Worm (Caenorhabditis elegans) whole organism, mixed stage, embryonic: Measurements from ENCODE around the gene Y50D7A.13.

Source experiments
- M03D4.4 ChIP-seq: sonication (generic microtip); optimal IDR thresholded peaks from 2 replicates; lab custom pipeline; 2017; ENCODE audit warnings: mild to moderate bottlenecking, missing genetic modification characterization, missing compliant biosample characterization
- bed-3 ChIP-seq: fragments of 200-800 bp; sonication (Bioruptor generic); optimal IDR thresholded peaks from 3 replicates; lab custom pipeline; 2018; ENCODE audit warnings: mild to moderate bottlenecking, missing genetic modification characterization, moderate library complexity, missing compliant biosample characterization
- blmp-1 ChIP-seq: fragments of 150-350 bp; optimal IDR thresholded peaks from 2 replicates; lab custom pipeline; 2014; ENCODE audit warnings: missing biosample characterization, missing genetic modification characterization
- ceh-39 ChIP-seq: fragments of 150-350 bp; optimal IDR thresholded peaks from 2 replicates; lab custom pipeline; 2014; ENCODE audit warnings: missing biosample characterization, missing genetic modification characterization
- ceh-43 ChIP-seq: fragments of 200-800 bp; sonication (Bioruptor generic); optimal IDR thresholded peaks from 2 replicates; lab custom pipeline; 2018; ENCODE audit warnings: mild to moderate bottlenecking, missing genetic modification characterization, moderate library complexity, missing compliant biosample characterization
- ceh-83 ChIP-seq: fragments of 200-800 bp; sonication (Bioruptor generic); optimal IDR thresholded peaks from 2 replicates; lab custom pipeline; 2018; ENCODE audit warnings: mild to moderate bottlenecking, missing genetic modification characterization, missing compliant biosample characterization
- ces-1 ChIP-seq: fragments of 150-350 bp; optimal IDR thresholded peaks from 2 replicates; lab custom pipeline; 2014; ENCODE audit warnings: missing biosample characterization, missing genetic modification reagents, missing genetic modification characterization
- cnd-1 ChIP-seq: fragments of 200-800 bp; sonication (Bioruptor generic); optimal IDR thresholded peaks from 2 replicates; lab custom pipeline; 2018; ENCODE audit warnings: mild to moderate bottlenecking, missing genetic modification characterization, missing compliant biosample characterization
- drap-1 ChIP-seq: fragments of 200-800 bp; sonication (Bioruptor generic); optimal IDR thresholded peaks from 3 replicates; lab custom pipeline; 2018; ENCODE audit warnings: mild to moderate bottlenecking, missing genetic modification characterization, missing compliant biosample characterization
- elt-1 ChIP-seq: sonication (generic microtip); optimal IDR thresholded peaks from 2 replicates; lab custom pipeline; 2017; ENCODE audit warnings: missing genetic modification characterization, mild to moderate bottlenecking, missing compliant biosample characterization, antibody characterized with exemption, moderate library complexity, borderline replicate concordance; ENCODE audit not compliant: insufficient read depth
- elt-3 ChIP-seq: fragments of 150-350 bp; optimal IDR thresholded peaks from 2 replicates; lab custom pipeline; 2014; ENCODE audit warnings: missing biosample characterization, missing genetic modification characterization
- flh-1 ChIP-seq: fragments of 200-800 bp; sonication (Bioruptor generic); optimal IDR thresholded peaks from 2 replicates; lab custom pipeline; 2018; ENCODE audit warnings: mild to moderate bottlenecking, missing genetic modification characterization, moderate library complexity, missing compliant biosample characterization
- ham-2 ChIP-seq: fragments of 200-800 bp; sonication (Bioruptor generic); optimal IDR thresholded peaks from 2 replicates; lab custom pipeline; 2018; ENCODE audit warnings: mild to moderate bottlenecking, missing genetic modification characterization, missing compliant biosample characterization
- hlh-1 ChIP-seq: fragments of 150-350 bp; optimal IDR thresholded peaks from 2 replicates; lab custom pipeline; 2014; ENCODE audit warnings: missing biosample characterization, missing genetic modification reagents, missing genetic modification characterization
- lin-13 ChIP-seq: fragments of 150-350 bp; optimal IDR thresholded peaks from 2 replicates; lab custom pipeline; 2014; ENCODE audit warnings: missing biosample characterization, missing genetic modification characterization
- lin-32 ChIP-seq: fragments of 200-800 bp; sonication (Bioruptor generic); optimal IDR thresholded peaks from 2 replicates; lab custom pipeline; 2018; ENCODE audit warnings: mild to moderate bottlenecking, missing genetic modification characterization, missing compliant biosample characterization
- lsy-2 ChIP-seq: fragments of 150-350 bp; optimal IDR thresholded peaks from 2 replicates; lab custom pipeline; 2014; ENCODE audit warnings: missing biosample characterization, missing genetic modification characterization
- mab-5 ChIP-seq: fragments of 150-350 bp; optimal IDR thresholded peaks from 2 replicates; lab custom pipeline; 2014; ENCODE audit warnings: missing biosample characterization, missing genetic modification characterization
- mep-1 ChIP-seq: fragments of 150-350 bp; optimal IDR thresholded peaks from 2 replicates; lab custom pipeline; 2017; ENCODE audit warnings: missing biosample characterization, missing genetic modification reagents, missing genetic modification characterization, inconsistent platforms
- nhr-2 ChIP-seq: fragments of 150-350 bp; optimal IDR thresholded peaks from 2 replicates; lab custom pipeline; 2014; ENCODE audit warnings: missing biosample characterization, missing genetic modification characterization
- nhr-28 ChIP-seq: fragments of 150-350 bp; optimal IDR thresholded peaks from 2 replicates; lab custom pipeline; 2014; ENCODE audit warnings: missing biosample characterization, missing genetic modification characterization
- nhr-76 ChIP-seq: sonication (generic microtip); optimal IDR thresholded peaks from 2 replicates; lab custom pipeline; 2017; ENCODE audit warnings: missing biosample characterization, missing genetic modification characterization
- pha-4 ChIP-seq: fragments of 150-350 bp; optimal IDR thresholded peaks from 2 replicates; lab custom pipeline; 2018; ENCODE audit warnings: missing biosample characterization, missing genetic modification reagents, missing genetic modification characterization
- snpc-4 ChIP-seq: fragments of 150-350 bp; optimal IDR thresholded peaks from 2 replicates; lab custom pipeline; 2014; ENCODE audit warnings: missing biosample characterization, missing genetic modification characterization
- sptf-1 ChIP-seq: sonication (generic microtip); optimal IDR thresholded peaks from 2 replicates; lab custom pipeline; 2017; ENCODE audit warnings: mild to moderate bottlenecking, missing genetic modification characterization, moderate library complexity, missing compliant biosample characterization
- tbx-8 ChIP-seq: fragments of 200-800 bp; sonication (Bioruptor generic); optimal IDR thresholded peaks from 2 replicates; lab custom pipeline; 2018; ENCODE audit warnings: mild to moderate bottlenecking, missing genetic modification characterization, moderate library complexity, missing compliant biosample characterization
- unc-120 ChIP-seq: sonication (generic microtip); optimal IDR thresholded peaks from 2 replicates; lab custom pipeline; 2017; ENCODE audit warnings: missing genetic modification characterization, missing compliant biosample characterization; ENCODE audit not compliant: poor library complexity, severe bottlenecking
- unc-39 ChIP-seq: fragments of 150-350 bp; optimal IDR thresholded peaks from 2 replicates; lab custom pipeline; 2014; ENCODE audit warnings: missing biosample characterization, missing genetic modification characterization
- unc-62 ChIP-seq: fragments of 150-350 bp; optimal IDR thresholded peaks from 2 replicates; lab custom pipeline; 2014; ENCODE audit warnings: missing biosample characterization, missing genetic modification reagents, missing genetic modification characterization
- zip-8 ChIP-seq: fragments of 150-350 bp; optimal IDR thresholded peaks from 2 replicates; lab custom pipeline; 2014; ENCODE audit warnings: missing biosample characterization, missing genetic modification characterization
- ztf-11 ChIP-seq: fragments of 150-350 bp; optimal IDR thresholded peaks from 2 replicates; lab custom pipeline; 2014; ENCODE audit warnings: missing biosample characterization, missing genetic modification characterization

Y50D7A.13 gene

ce11 chrIII:299220-299619 is 4.8 kb upstream of the Y50D7A.13 start:
- TF ChIP-seq nhr-28 (tag; lab: Kevin White, UChicago) (no peak), drap-1 (GFP tag; lab: Kevin White, UChicago) (no peak), flh-1 (GFP tag; lab: Kevin White, UChicago) (no peak), ham-2 (GFP tag; lab: Kevin White, UChicago) (no peak), pha-4 (no peak), M03D4.4 (tag; lab: Kevin White, UChicago) (no peak), bed-3 (GFP tag; lab: Kevin White, UChicago) (no peak), unc-62 (GFP tag; lab: Kevin White, UChicago) (no peak)

ce11 chrIII:298456-298855 is 4.0 kb upstream of the Y50D7A.13 start, which contains the start of gene ads-1:
ads-1 (minus strand) TSS chrIII:298556.
- no peak for TF ChIP-seq unc-120 (tag; lab: Kevin White, UChicago)
- TF ChIP-seq mab-5 (tag; lab: Kevin White, UChicago), result no peak
- TF ChIP-seq elt-1, result no peak
- no peak for TF ChIP-seq blmp-1 (tag; lab: Kevin White, UChicago)
- TF ChIP-seq mep-1 (tag; lab: Kevin White, UChicago), result no peak
- no peak for TF ChIP-seq ces-1 (GFP tag; lab: Kevin White, UChicago)
- no peak for TF ChIP-seq lin-32 (GFP tag; lab: Kevin White, UChicago)
- TF ChIP-seq unc-62 (GFP tag; lab: Kevin White, UChicago), result no peak
- TF ChIP-seq snpc-4 (tag; lab: Kevin White, UChicago), result no peak
- TF ChIP-seq elt-3 (tag; lab: Kevin White, UChicago), result no peak
- no peak for TF ChIP-seq ztf-11 (tag; lab: Kevin White, UChicago)
- no peak for TF ChIP-seq nhr-76 (tag; lab: Kevin White, UChicago)
- no peak for TF ChIP-seq ceh-83
- TF ChIP-seq nhr-28 (tag; lab: Kevin White, UChicago), result no peak
- TF ChIP-seq cnd-1 (tag; lab: Kevin White, UChicago), result no peak

- no peak for TF ChIP-seq tbx-8 (GFP tag; lab: Kevin White, UChicago)
- no peak for TF ChIP-seq pha-4
- TF ChIP-seq M03D4.4 (tag; lab: Kevin White, UChicago), result no peak
- no peak for TF ChIP-seq ceh-39 (tag; lab: Kevin White, UChicago)
- no peak for TF ChIP-seq nhr-2
- TF ChIP-seq ham-2 (GFP tag; lab: Kevin White, UChicago), result no peak
- no peak for TF ChIP-seq ztf-11 (tag; lab: Kevin White, UChicago)
- no peak for TF ChIP-seq blmp-1 (tag; lab: Kevin White, UChicago)
- no peak for TF ChIP-seq bed-3 (GFP tag; lab: Kevin White, UChicago)
- no peak for TF ChIP-seq elt-3 (tag; lab: Kevin White, UChicago)
- TF ChIP-seq nhr-28 (tag; lab: Kevin White, UChicago), result no peak
- no peak for TF ChIP-seq sptf-1 (tag; lab: Kevin White, UChicago)
- no peak for TF ChIP-seq zip-8 (tag; lab: Kevin White, UChicago)
- TF ChIP-seq lin-13, result no peak
- TF ChIP-seq lsy-2 (tag; lab: Kevin White, UChicago), result no peak
Measured at ce11 chrIII:292340-292739, 2.1 kb downstream of the Y50D7A.13 start, which contains the start of gene Y50D7A.1. Y50D7A.1 (plus strand) TSS chrIII:292640.

- no peak for TF ChIP-seq tbx-8 (GFP tag; lab: Kevin White, UChicago)
- no peak for TF ChIP-seq elt-1
- no peak for TF ChIP-seq nhr-76 (tag; lab: Kevin White, UChicago)
- no peak for TF ChIP-seq bed-3 (GFP tag; lab: Kevin White, UChicago)
Measured at ce11 chrIII:283817-284216, 10.6 kb downstream of the Y50D7A.13 start, which contains the start of gene taco-1. taco-1 (plus strand) TSS chrIII:284117.

ce11 chrIII:282506-282905 is 11.9 kb downstream of the Y50D7A.13 start:
- TF ChIP-seq bed-3 (GFP tag; lab: Kevin White, UChicago) (no peak), zip-8 (tag; lab: Kevin White, UChicago) (no peak), ceh-83 (no peak), mep-1 (tag; lab: Kevin White, UChicago) (no peak), ztf-11 (tag; lab: Kevin White, UChicago) (no peak), elt-1 (no peak), elt-3 (tag; lab: Kevin White, UChicago) (no peak), mab-5 (tag; lab: Kevin White, UChicago) (no peak), sptf-1 (tag; lab: Kevin White, UChicago) (no peak), nhr-2 (no peak), ceh-43 (GFP tag; lab: Kevin White, UChicago) (no peak), lsy-2 (tag; lab: Kevin White, UChicago) (no peak), unc-62 (GFP tag; lab: Kevin White, UChicago) (no peak), hlh-1 (tag; lab: Kevin White, UChicago) (no peak), unc-120 (tag; lab: Kevin White, UChicago) (no peak), unc-39 (no peak), pha-4 (no peak), M03D4.4 (tag; lab: Kevin White, UChicago) (no peak)
